Fruit fly (Drosophila melanogaster) whole organism, prepupa: ENCODE measurements around the gene dgt2.
"Not testable (repeated sequence)": the region's sequence is repeated elsewhere in the genome, so short reads cannot be mapped to it uniquely, and the experiment has no call there.

Experiments
- Blimp-1 ChIP-seq: fragments of 200-800 bp; sonication (Bioruptor generic); optimal IDR thresholded peaks from 3 replicates; lab custom pipeline; 2017; ENCODE audit warnings: missing biosample characterization, missing genetic modification characterization, mild to moderate bottlenecking, moderate library complexity, missing genetic modification reagents
- CG10631 ChIP-seq: fragments of 200-800 bp; sonication (Bioruptor generic); optimal IDR thresholded peaks from 2 replicates; lab custom pipeline; 2016; ENCODE audit warnings: missing biosample characterization, missing genetic modification characterization
- CG10669 ChIP-seq: fragments of 200-800 bp; sonication (Bioruptor generic); optimal IDR thresholded peaks from 3 replicates; lab custom pipeline; 2018; ENCODE audit warnings: missing biosample characterization, mild to moderate bottlenecking, missing genetic modification characterization, moderate library complexity
- CG11294 ChIP-seq: fragments of 200-800 bp; sonication (Bioruptor generic); IDR thresholded peaks from 2 replicates; pipeline ENCODE4 v1.3.6; 2022; ENCODE audit warnings: missing biosample characterization, missing genetic modification characterization
- CG15336 ChIP-seq: fragments of 200-800 bp; sonication (Bioruptor generic); IDR thresholded peaks from 2 replicates; pipeline ENCODE4 v1.3.6; 2022; ENCODE audit warnings: missing biosample characterization, missing genetic modification characterization
- CG1621 ChIP-seq: fragments of 200-800 bp; sonication (Bioruptor generic); optimal IDR thresholded peaks from 3 replicates; lab custom pipeline; 2018; ENCODE audit warnings: missing biosample characterization, mild to moderate bottlenecking, missing genetic modification characterization
- CG16779 ChIP-seq: fragments of 200-800 bp; sonication (Bioruptor generic); optimal IDR thresholded peaks from 3 replicates; lab custom pipeline; 2017; ENCODE audit warnings: missing biosample characterization, mild to moderate bottlenecking, missing genetic modification characterization
- CG31627 ChIP-seq: fragments of 200-800 bp; sonication (Bioruptor generic); optimal IDR thresholded peaks from 3 replicates; lab custom pipeline; 2016; ENCODE audit warnings: missing biosample characterization, missing genetic modification characterization
- CG32006 ChIP-seq: fragments of 200-800 bp; sonication (Bioruptor generic); optimal IDR thresholded peaks from 3 replicates; lab custom pipeline; 2017; ENCODE audit warnings: missing biosample characterization, mild to moderate bottlenecking, missing genetic modification characterization
- CG34406 ChIP-seq: fragments of 200-800 bp; sonication (Bioruptor generic); optimal IDR thresholded peaks from 3 replicates; lab custom pipeline; 2016; ENCODE audit warnings: missing biosample characterization, missing genetic modification characterization
- CG3919 ChIP-seq: fragments of 200-800 bp; sonication (Bioruptor generic); optimal IDR thresholded peaks from 3 replicates; lab custom pipeline; 2016; ENCODE audit warnings: missing biosample characterization, missing genetic modification characterization
- CG6276 ChIP-seq: fragments of 200-800 bp; sonication (Bioruptor generic); optimal IDR thresholded peaks from 2 replicates; lab custom pipeline; 2017; ENCODE audit warnings: missing biosample characterization, mild to moderate bottlenecking, missing genetic modification characterization
- CG6854 ChIP-seq: fragments of 200-800 bp; sonication (Bioruptor generic); optimal IDR thresholded peaks from 2 replicates; lab custom pipeline; 2017; ENCODE audit warnings: missing biosample characterization, mild to moderate bottlenecking, missing genetic modification characterization
- CG8632 ChIP-seq: fragments of 200-800 bp; sonication (Bioruptor generic); optimal IDR thresholded peaks from 3 replicates; lab custom pipeline; 2016; ENCODE audit warnings: missing biosample characterization, missing genetic modification characterization
- CG9139 ChIP-seq: fragments of 200-800 bp; sonication (Bioruptor generic); optimal IDR thresholded peaks from 3 replicates; lab custom pipeline; 2017; ENCODE audit warnings: missing biosample characterization, mild to moderate bottlenecking, missing genetic modification characterization
- Eip93F ChIP-seq: fragments of 200-800 bp; sonication (Bioruptor generic); optimal IDR thresholded peaks from 2 replicates; lab custom pipeline; 2016; ENCODE audit warnings: missing biosample characterization, mild to moderate bottlenecking, missing genetic modification characterization
- Ets21C ChIP-seq: fragments of 200-800 bp; sonication (Bioruptor generic); optimal IDR thresholded peaks from 3 replicates; lab custom pipeline; 2016; ENCODE audit warnings: missing biosample characterization, missing genetic modification characterization
- Ets96B ChIP-seq: fragments of 200-800 bp; optimal IDR thresholded peaks from 2 replicates; lab custom pipeline; 2019; ENCODE audit warnings: missing biosample characterization, mild to moderate bottlenecking, missing genetic modification characterization, moderate library complexity
- Gug ChIP-seq: fragments of 200-800 bp; sonication (Bioruptor generic); IDR thresholded peaks from 2 replicates; pipeline ENCODE4 v1.3.6; 2022; ENCODE audit warnings: missing biosample characterization, missing genetic modification characterization
- Hr38 ChIP-seq: sonication (Bioruptor generic); optimal IDR thresholded peaks from 2 replicates; lab custom pipeline; 2016; ENCODE audit warnings: missing biosample characterization, missing genetic modification characterization
- Hr4 ChIP-seq: fragments of 200-800 bp; sonication (Bioruptor generic); optimal IDR thresholded peaks from 3 replicates; lab custom pipeline; 2016; ENCODE audit warnings: missing biosample characterization, missing genetic modification characterization
- Met ChIP-seq: fragments of 200-800 bp; sonication (Bioruptor generic); optimal IDR thresholded peaks from 3 replicates; lab custom pipeline; 2016; ENCODE audit warnings: missing biosample characterization, missing genetic modification characterization
- OdsH ChIP-seq: fragments of 200-800 bp; sonication (Bioruptor generic); optimal IDR thresholded peaks from 3 replicates; lab custom pipeline; 2016; ENCODE audit warnings: missing biosample characterization, missing genetic modification characterization
- Sox102F ChIP-seq: fragments of 200-800 bp; sonication (Bioruptor generic); optimal IDR thresholded peaks from 2 replicates; lab custom pipeline; 2016; ENCODE audit warnings: missing biosample characterization, mild to moderate bottlenecking, missing genetic modification characterization
- acj6 ChIP-seq: fragments of 200-800 bp; sonication (Bioruptor generic); optimal IDR thresholded peaks from 3 replicates; lab custom pipeline; 2016; ENCODE audit warnings: missing biosample characterization, missing genetic modification characterization
- dac ChIP-seq: fragments of 200-800 bp; sonication (Bioruptor generic); optimal IDR thresholded peaks from 2 replicates; lab custom pipeline; 2017; ENCODE audit warnings: missing biosample characterization, mild to moderate bottlenecking, missing genetic modification characterization
- dsx ChIP-seq: fragments of 200-800 bp; optimal IDR thresholded peaks from 3 replicates; lab custom pipeline; 2019; ENCODE audit warnings: missing biosample characterization, mild to moderate bottlenecking, missing genetic modification characterization, moderate library complexity; ENCODE audit not compliant: poor library complexity, severe bottlenecking
- eg ChIP-seq: fragments of 200-800 bp; sonication (Bioruptor generic); IDR thresholded peaks from 3 replicates; pipeline ENCODE4 v1.3.6; 2022; ENCODE audit warnings: missing biosample characterization, missing genetic modification characterization
- fkh ChIP-seq: fragments of 200-800 bp; sonication (Bioruptor generic); optimal IDR thresholded peaks from 3 replicates; lab custom pipeline; 2017; ENCODE audit warnings: missing biosample characterization, mild to moderate bottlenecking, missing genetic modification characterization, moderate library complexity
- lz ChIP-seq: fragments of 200-800 bp; sonication (Bioruptor generic); optimal IDR thresholded peaks from 3 replicates; lab custom pipeline; 2016; ENCODE audit warnings: missing biosample characterization, missing genetic modification characterization
- net ChIP-seq: fragments of 200-800 bp; sonication (Bioruptor generic); optimal IDR thresholded peaks from 3 replicates; lab custom pipeline; 2016; ENCODE audit warnings: missing biosample characterization, missing genetic modification characterization
- spab ChIP-seq: fragments of 200-800 bp; sonication (Bioruptor generic); optimal IDR thresholded peaks from 2 replicates; lab custom pipeline; 2017; ENCODE audit warnings: missing biosample characterization, mild to moderate bottlenecking, missing genetic modification characterization, missing genetic modification reagents
- ss ChIP-seq, 2 experiments: fragments of 200-800 bp; sonication (Bioruptor generic); optimal IDR thresholded peaks; 2 replicates in 1 of 2; 3 replicates in 1 of 2; lab custom pipeline; 2017 to 2018; ENCODE audit warnings: mild to moderate bottlenecking in 2 of 2, missing biosample characterization in 2 of 2, missing genetic modification characterization in 2 of 2, moderate library complexity in 1 of 2
- svp ChIP-seq: fragments of 200-800 bp; sonication (Bioruptor generic); peaks from one replicate; lab custom pipeline; 2016; ENCODE audit warnings: missing biosample characterization, missing genetic modification characterization
- topi ChIP-seq: fragments of 200-800 bp; sonication (Bioruptor generic); optimal IDR thresholded peaks from 3 replicates; lab custom pipeline; 2016; ENCODE audit warnings: missing biosample characterization, missing genetic modification characterization

Gene dgt2

dm6 chr2L:11992602-11993001 is 2.9 kb downstream of the dgt2 start, which contains the start of gene Ada1-2:
TSS of gene Ada1-2 (plus strand) at chr2L:11992902.
- not testable (repeated sequence) for TF ChIP-seq Gug (GFP tag; lab: Robert Waterston, UW); CG10669; CG31627 (GFP tag; lab: Kevin White, UChicago)

DNA sequence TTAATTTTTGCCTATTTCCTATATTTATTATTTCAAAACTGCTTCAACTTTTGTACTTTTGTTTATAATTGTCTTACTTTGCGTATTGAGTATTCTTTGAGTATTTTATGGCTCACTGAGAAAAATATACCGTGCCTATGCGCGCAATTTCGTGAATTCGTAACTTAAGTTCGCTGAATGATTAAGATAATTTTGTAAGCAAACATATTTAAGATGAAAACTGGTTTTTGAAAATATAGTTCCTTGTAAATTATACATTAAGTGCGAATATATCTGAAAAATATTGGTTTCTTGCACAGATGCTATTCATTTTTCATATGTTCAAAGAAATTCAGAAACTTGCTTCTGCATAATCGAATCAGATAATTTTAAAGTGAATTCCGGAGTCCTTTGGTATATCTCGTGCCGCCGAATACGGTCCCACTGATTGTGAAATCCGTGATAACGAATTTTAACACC is 5.6 kb downstream of the dgt2 start, which contains the start of the genes CG18789 and Qtzl:
Gene CG18789, minus strand, starts transcription at position 101 of the 459 bp plus-strand sequence.
Gene Qtzl, plus strand, starts transcription at position 409 of the 459 bp plus-strand sequence.
- not testable (repeated sequence) for TF ChIP-seq CG11294 (GFP tag; lab: Robert Waterston, UW); CG32006 (GFP tag; lab: Kevin White, UChicago); CG3919 (GFP tag; lab: Kevin White, UChicago)

DNA sequence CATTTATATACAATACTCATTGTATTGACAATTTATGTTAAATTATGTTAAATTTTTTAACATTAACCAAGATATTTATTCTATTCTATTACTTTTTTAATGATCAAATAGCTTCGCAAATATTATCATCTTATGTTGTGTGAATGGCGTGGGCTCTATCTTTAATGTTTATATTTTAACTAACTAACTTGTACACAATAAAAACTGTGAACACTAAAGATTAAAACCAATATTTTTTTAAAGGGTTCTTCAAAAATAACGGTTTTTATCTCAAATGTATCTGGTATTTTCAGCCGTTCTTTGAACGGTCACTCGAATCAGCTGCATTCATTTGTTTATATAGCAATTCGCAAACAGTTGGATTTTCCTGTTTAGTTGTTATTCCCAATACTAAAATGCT is 6.8 kb downstream of the dgt2 start, which contains the start of gene Ada1-1:
Gene Ada1-1, plus strand, starts transcription at position 301 of the 400 bp plus-strand sequence.
- not testable (repeated sequence) for TF ChIP-seq Ets21C (GFP tag; lab: Kevin White, UChicago); fkh (GFP tag; lab: Kevin White, UChicago); Blimp-1

dm6 chr2L:11999240-11999704 is 9.5 kb downstream of the dgt2 start, which contains the start of the genes CG18787 and Nfs1:
TSS of gene CG18787 (minus strand) at chr2L:11999340.
TSS of gene Nfs1 (plus strand) at chr2L:11999654.
- TF ChIP-seq Hr4, CG6854, acj6 (GFP tag; lab: Kevin White, UChicago): not testable (repeated sequence)

DNA sequence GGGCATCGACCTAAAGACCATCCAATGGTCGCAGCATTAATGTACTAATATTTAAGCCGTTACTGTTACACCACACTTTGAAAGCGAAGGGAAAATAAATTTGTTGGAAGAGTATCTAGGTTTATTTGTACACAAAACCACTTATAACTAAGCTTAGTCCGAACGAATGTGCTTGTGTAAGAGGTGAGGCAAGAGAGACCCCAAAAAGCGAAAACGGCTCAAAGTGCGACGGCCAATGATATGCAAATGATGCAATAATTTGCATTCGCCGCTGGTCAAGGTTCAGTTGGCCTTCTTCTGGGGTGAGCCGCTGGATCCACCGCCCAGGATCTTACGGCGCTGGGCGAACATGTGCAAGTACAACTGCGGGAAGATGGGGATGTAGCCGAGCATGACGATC is 11.4 kb downstream of the dgt2 start:
- TF ChIP-seq svp (GFP tag; lab: Kevin White, UChicago): peak; percentile 55
- TF ChIP-seq net (GFP tag; lab: Kevin White, UChicago): no peak

- no peak for TF ChIP-seq spab (GFP tag; lab: Kevin White, UChicago)
- peak; percentile 92 for TF ChIP-seq svp (GFP tag; lab: Kevin White, UChicago)
Measured at dm6 chr2L:12002051-12002450, 12.3 kb downstream of the dgt2 start, which contains the start of gene Hacd1. TSS of gene Hacd1 (minus strand) at chr2L:12002266.

- TF ChIP-seq CG34406 (GFP tag; lab: Kevin White, UChicago) (peak; percentile 13), Hr38 (GFP tag; lab: Kevin White, UChicago) (no peak), dac (no peak), dsx (GFP tag; lab: Kevin White, UChicago) (peak; percentile 43), Eip93F (GFP tag; lab: Kevin White, UChicago) (no peak), Sox102F (GFP tag; lab: Kevin White, UChicago) (peak; percentile 7), CG10669 (no peak), CG8632 (GFP tag; lab: Kevin White, UChicago) (peak; percentile 28), CG1621 (tag; lab: Kevin White, UChicago) (peak; percentile 61), ss (GFP tag; optimal IDR thresholded peaks at IDR 0.05; lab: Kevin White, UChicago) (peak; percentile 18 to 68), Ets96B (tag; lab: Kevin White, UChicago) (no peak), CG10631 (GFP tag; lab: Kevin White, UChicago) (peak; percentile 31), lz (GFP tag; lab: Kevin White, UChicago) (no peak), CG16779 (tag; lab: Kevin White, UChicago) (peak; percentile 32), CG9139 (GFP tag; lab: Kevin White, UChicago) (no peak), topi (GFP tag; lab: Kevin White, UChicago) (peak; percentile 7), CG6854 (GFP tag; lab: Kevin White, UChicago) (peak; percentile 99), Met (GFP tag; lab: Kevin White, UChicago) (peak; percentile 27), Gug (GFP tag; lab: Robert Waterston, UW) (no peak), CG32006 (GFP tag; lab: Kevin White, UChicago) (peak; percentile 61), CG6276 (GFP tag; lab: Kevin White, UChicago) (peak; percentile 19), eg (GFP tag; lab: Robert Waterston, UW) (no peak), OdsH (GFP tag; lab: Kevin White, UChicago) (peak; percentile 42), CG15336 (GFP tag; lab: Robert Waterston, UW) (no peak)
Measured at dm6 chr2L:12002922-12003791, 13.4 kb downstream of the dgt2 start.
